Worm (Caenorhabditis elegans) whole organism, L4/young adult: Measurements from ENCODE around the gene srw-145.

Experiments used
- dao-5 ChIP-seq: sonication (generic microtip); optimal IDR thresholded peaks from 2 replicates; lab custom pipeline; 2016; ENCODE audit warnings: missing genotype, missing genetic modification characterization, moderate library complexity, missing compliant biosample characterization
- him-1 ChIP-seq: sonication (generic microtip); optimal IDR thresholded peaks from 2 replicates; lab custom pipeline; 2016; ENCODE audit warnings: missing genotype, missing genetic modification reagents, missing genetic modification characterization, missing compliant biosample characterization

ce11 chrV:13904446-13904845 is 32.5 kb upstream of the srw-145 start, which contains the start of gene stdh-3:
- TF ChIP-seq him-1 (tag; lab: Kevin White, UChicago) (no peak), dao-5 (tag; lab: Kevin White, UChicago) (no peak)
